Fruit fly (Drosophila melanogaster) whole organism: ENCODE measurements around the gene CG18301.

Experiments
- CG8478 ChIP-seq: fragments of >200 bp; optimal IDR thresholded peaks from 2 replicates; lab custom pipeline; 2018; ENCODE audit warnings: inconsistent platforms
- pan ChIP-seq: fragments of >200 bp; optimal IDR thresholded peaks from 2 replicates; lab custom pipeline; 2017
- psq ChIP-seq: fragments of >200 bp; optimal IDR thresholded peaks from 2 replicates; lab custom pipeline; 2017

dm6 chr2L:10502244-10502643 lies 29.4 kb upstream of the CG18301 start:
- TF ChIP-seq CG8478 (lab: Kevin White, UChicago) (no peak), pan (lab: Kevin White, UChicago) (no peak), psq (lab: Kevin White, UChicago) (no peak)
